Worm (Caenorhabditis elegans) whole organism, L4 larva: Measurements from ENCODE around the gene pes-23.

Experiments
- Y5F2A.4 ChIP-seq: fragments of 200-800 bp; sonication (Bioruptor generic); optimal IDR thresholded peaks from 2 replicates; lab custom pipeline; 2018; ENCODE audit warnings: mild to moderate bottlenecking, missing genetic modification characterization, missing compliant biosample characterization
- ceh-28 ChIP-seq: fragments of 150-350 bp; optimal IDR thresholded peaks from 2 replicates; lab custom pipeline; 2014; ENCODE audit warnings: missing biosample characterization, missing genetic modification reagents, missing genetic modification characterization
- lin-13 ChIP-seq: fragments of 150-350 bp; optimal IDR thresholded peaks from 2 replicates; lab custom pipeline; 2014; ENCODE audit warnings: missing biosample characterization, missing genetic modification reagents, missing genetic modification characterization
- mdl-1 ChIP-seq, 2 experiments: fragments of 150-350 bp in 1 of 2; sonication (generic microtip) in 1 of 2; optimal IDR thresholded peaks; 2 replicates each; lab custom pipeline; 2014 to 2017; ENCODE audit warnings: missing biosample characterization in 2 of 2, missing genetic modification characterization in 2 of 2
- snpc-4 ChIP-seq: fragments of 150-350 bp; optimal IDR thresholded peaks from 2 replicates; lab custom pipeline; 2014; ENCODE audit warnings: missing biosample characterization, missing genetic modification characterization

DNA sequence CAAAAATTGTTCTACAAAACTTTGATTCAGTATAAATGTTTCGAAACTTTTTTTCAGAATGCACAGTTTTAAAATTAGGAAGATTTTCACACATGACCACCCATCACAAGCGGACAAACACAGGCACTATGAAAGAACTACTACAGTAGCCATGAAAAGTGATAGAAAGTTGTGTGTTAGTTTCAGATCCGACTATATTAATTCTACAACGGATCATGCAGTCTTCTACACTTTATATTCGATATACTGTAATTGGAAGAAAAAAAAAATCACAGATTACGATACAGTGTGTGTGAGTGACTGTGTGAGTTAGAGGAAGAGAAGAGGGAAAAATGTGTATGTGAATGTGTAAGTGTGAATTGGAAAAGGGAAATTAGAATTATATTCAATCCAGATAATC, 45.6 kb downstream of the pes-23 start:
- TF ChIP-seq Y5F2A.4 (GFP tag; lab: Kevin White, UChicago) = no peak
- TF ChIP-seq ceh-28 = no peak
- TF ChIP-seq lin-13 (GFP tag; lab: Kevin White, UChicago) = no peak
- TF ChIP-seq mdl-1 (tag; optimal IDR thresholded peaks at IDR 0.05; lab: Kevin White, UChicago) = no peak
- TF ChIP-seq snpc-4 (tag; lab: Kevin White, UChicago) = no peak
